Worm (Caenorhabditis elegans): Measurements from ENCODE around the gene ttbk-5.

- TF ChIP-seq lin-39 (tag; optimal IDR thresholded peaks at IDR 0.05) = no peak
- TF ChIP-seq elt-3 (tag; optimal IDR thresholded peaks at IDR 0.05) = no peak
- no peak for TF ChIP-seq unc-62 (GFP tag; optimal IDR thresholded peaks at IDR 0.05)
- TF ChIP-seq nhr-237 (tag; optimal IDR thresholded peaks at IDR 0.05) = no peak
- TF ChIP-seq ztf-11 (tag; optimal IDR thresholded peaks at IDR 0.05) = no peak
- no peak for TF ChIP-seq ama-1 (optimal IDR thresholded peaks at IDR 0.05)
- TF ChIP-seq sem-4 (tag; optimal IDR thresholded peaks at IDR 0.05) = no peak
- TF ChIP-seq peb-1 (tag; optimal IDR thresholded peaks at IDR 0.05) = no peak
- TF ChIP-seq Y55F3AM.14 (GFP tag; optimal IDR thresholded peaks at IDR 0.05) = no peak
- TF ChIP-seq zag-1 (tag; optimal IDR thresholded peaks at IDR 0.05) = no peak
- no peak for TF ChIP-seq ztf-1 (GFP tag; conservative IDR thresholded peaks at IDR 0.05)
- no peak for TF ChIP-seq F13H6.1 (tag; optimal IDR thresholded peaks at IDR 0.05)
Observed at ce11 chrIV:10066456-10066855, 24.0 kb upstream of the ttbk-5 start.
